Worm (Caenorhabditis elegans) whole organism, mixed stage, embryonic: Measurements from ENCODE around the gene smcl-1.
A peak's percentile ranks its signal among the peaks of the same experiment; 100 is the strongest.
"Not testable (repeated sequence)": the region's sequence is repeated elsewhere in the genome, so short reads cannot be mapped to it uniquely, and the experiment has no call there.

Experiments used
- mep-1 ChIP-seq: fragments of 150-350 bp; optimal IDR thresholded peaks from 2 replicates; lab custom pipeline; 2017; ENCODE audit warnings: missing biosample characterization, missing genetic modification reagents, missing genetic modification characterization, inconsistent platforms
- nhr-76 ChIP-seq: sonication (generic microtip); optimal IDR thresholded peaks from 2 replicates; lab custom pipeline; 2017; ENCODE audit warnings: missing biosample characterization, missing genetic modification characterization
- sem-2 ChIP-seq: fragments of 200-800 bp; sonication (Bioruptor generic); optimal IDR thresholded peaks from 2 replicates; lab custom pipeline; 2018; ENCODE audit warnings: mild to moderate bottlenecking, missing genetic modification characterization, missing compliant biosample characterization
- snpc-4 ChIP-seq: fragments of 150-350 bp; optimal IDR thresholded peaks from 2 replicates; lab custom pipeline; 2014; ENCODE audit warnings: missing biosample characterization, missing genetic modification characterization
- sptf-1 ChIP-seq: sonication (generic microtip); optimal IDR thresholded peaks from 2 replicates; lab custom pipeline; 2017; ENCODE audit warnings: mild to moderate bottlenecking, missing genetic modification characterization, moderate library complexity, missing compliant biosample characterization
- unc-62 ChIP-seq: fragments of 150-350 bp; optimal IDR thresholded peaks from 2 replicates; lab custom pipeline; 2014; ENCODE audit warnings: missing biosample characterization, missing genetic modification reagents, missing genetic modification characterization

- TF ChIP-seq mep-1 (tag; lab: Kevin White, UChicago); snpc-4 (tag; lab: Kevin White, UChicago); unc-62 (GFP tag; lab: Kevin White, UChicago); nhr-76 (tag; lab: Kevin White, UChicago): not testable (repeated sequence)
- TF ChIP-seq sptf-1 (tag; lab: Kevin White, UChicago), result peak; percentile 96
- peak; percentile 70 for TF ChIP-seq sem-2 (GFP tag; lab: Kevin White, UChicago)
Measured at ce11 chrX:11643767-11644235, 49.5 kb upstream of the smcl-1 start, which contains the start of gene sto-4.
